Worm (Caenorhabditis elegans) whole organism, young adult: ENCODE results near the gene cpg-23.

Experiments used
- B0019.2 ChIP-seq: fragments of 200-800 bp; sonication (Bioruptor generic); conservative IDR thresholded peaks from 2 replicates; pipeline ENCODE4 v1.3.6; 2022; ENCODE audit warnings: missing genetic modification reagents, missing genetic modification characterization, missing compliant biosample characterization
- T07F8.4 ChIP-seq: sonication (generic microtip); optimal IDR thresholded peaks from 2 replicates; lab custom pipeline; 2016; ENCODE audit warnings: mild to moderate bottlenecking, missing genetic modification characterization, moderate library complexity, missing compliant biosample characterization
- hlh-12 ChIP-seq: sonication (generic microtip); optimal IDR thresholded peaks from 2 replicates; lab custom pipeline; 2016; ENCODE audit warnings: missing genetic modification characterization, missing compliant biosample characterization
- hsf-1 ChIP-seq: fragments of 200-800 bp; sonication (Bioruptor generic); IDR thresholded peaks from 2 replicates; pipeline ENCODE4 v1.3.6; 2022; ENCODE audit warnings: missing genetic modification reagents, missing genetic modification characterization, missing compliant biosample characterization
- lin-40 ChIP-seq: sonication (generic microtip); optimal IDR thresholded peaks from 2 replicates; lab custom pipeline; 2016; ENCODE audit warnings: missing genetic modification characterization, mild to moderate bottlenecking, missing compliant biosample characterization, missing genotype, missing genetic modification reagents
- madf-10 ChIP-seq: sonication (generic microtip); optimal IDR thresholded peaks from 2 replicates; lab custom pipeline; 2016; ENCODE audit warnings: mild to moderate bottlenecking, missing genetic modification characterization, missing compliant biosample characterization
- madf-8 ChIP-seq: fragments of 200-800 bp; sonication (Bioruptor generic); conservative IDR thresholded peaks from 2 replicates; pipeline ENCODE4 v1.3.6; 2022; ENCODE audit warnings: missing genetic modification reagents, missing genetic modification characterization, missing compliant biosample characterization
- ztf-3 ChIP-seq: fragments of 200-800 bp; sonication (Bioruptor generic); optimal IDR thresholded peaks from 2 replicates; lab custom pipeline; 2018; ENCODE audit warnings: mild to moderate bottlenecking, missing genetic modification characterization, missing compliant biosample characterization

DNA sequence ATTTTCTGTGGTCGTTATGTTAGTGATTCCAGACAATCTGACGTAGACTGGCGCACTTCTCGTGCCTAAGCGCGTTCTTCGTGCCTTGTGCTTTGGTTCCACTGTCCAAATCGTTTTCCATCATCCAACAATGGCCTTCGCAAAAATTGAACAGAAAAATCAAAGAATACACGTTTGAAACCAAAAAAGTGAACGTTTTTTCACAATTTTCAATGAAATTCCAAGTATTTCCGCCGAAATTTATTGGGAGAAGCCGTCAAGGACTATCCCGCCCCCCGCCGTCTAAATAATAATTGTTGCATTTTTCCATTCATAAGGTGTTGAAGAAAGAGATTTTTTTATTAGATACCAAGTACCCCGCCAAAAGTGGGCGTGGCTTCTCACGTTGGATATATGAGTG lies at the start of gene cpg-23:
- no peak for TF ChIP-seq madf-8 (GFP tag; lab: Robert Waterston, UW)
- TF ChIP-seq hlh-12 (tag; lab: Kevin White, UChicago), result no peak
- no peak for TF ChIP-seq B0019.2
- no peak for TF ChIP-seq T07F8.4 (tag; lab: Kevin White, UChicago)
- TF ChIP-seq lin-40 (tag; lab: Kevin White, UChicago), result no peak
- no peak for TF ChIP-seq madf-10
- TF ChIP-seq hsf-1 (GFP tag; lab: Robert Waterston, UW), result no peak
- TF ChIP-seq ztf-3, result no peak
